Worm (Caenorhabditis elegans) whole organism, young adult: ENCODE measurements around the gene str-255.

ENCODE experiments used
- F57A8.1 ChIP-seq: fragments of 200-800 bp; sonication (Bioruptor generic); optimal IDR thresholded peaks from 2 replicates; lab custom pipeline; 2018; ENCODE audit warnings: mild to moderate bottlenecking, missing genetic modification characterization, moderate library complexity, missing compliant biosample characterization
- ama-1 ChIP-seq, 3 experiments: fragments of 150-350 bp in 1 of 3; sonication (generic microtip) in 2 of 3; optimal IDR thresholded peaks; 2 replicates each; lab custom pipeline; 2014 to 2018; ENCODE audit warnings: missing biosample characterization in 2 of 3, missing genetic modification characterization in 2 of 3, missing genetic modification reagents in 2 of 3
- aptf-2 ChIP-seq: fragments of 200-800 bp; sonication (Bioruptor generic); conservative IDR thresholded peaks from 2 replicates; pipeline ENCODE4 v1.3.6; 2022; ENCODE audit warnings: missing genetic modification reagents, missing genetic modification characterization, missing compliant biosample characterization
- aptf-3 ChIP-seq: fragments of 200-800 bp; sonication (Bioruptor generic); IDR thresholded peaks from 2 replicates; pipeline ENCODE4 v1.3.6; 2022; ENCODE audit warnings: missing genetic modification characterization, missing compliant biosample characterization

- TF ChIP-seq aptf-3 (no peak), F57A8.1 (GFP tag; lab: Kevin White, UChicago) (no peak), ama-1 (optimal IDR thresholded peaks at IDR 0.05; lab: Kevin White, UChicago) (no peak), ama-1 (GFP tag; optimal IDR thresholded peaks at IDR 0.05; lab: Kevin White, UChicago) (no peak), aptf-2 (no peak)
Observed at ce11 chrV:2138287-2138686, 25.3 kb downstream of the str-255 start.
